Worm (Caenorhabditis elegans) whole organism, young adult: Measurements from ENCODE around the gene unc-70.
A peak's percentile ranks its signal among the peaks of the same experiment; 100 is the strongest.

ENCODE experiments used
- B0261.1 ChIP-seq: sonication (generic microtip); optimal IDR thresholded peaks from 2 replicates; lab custom pipeline; 2016; ENCODE audit warnings: mild to moderate bottlenecking, missing genetic modification characterization, moderate library complexity, missing compliant biosample characterization
- C06A6.2 ChIP-seq: fragments of 200-800 bp; sonication (Bioruptor generic); conservative IDR thresholded peaks from 2 replicates; pipeline ENCODE4 v1.3.6; 2022; ENCODE audit warnings: missing genetic modification characterization, missing compliant biosample characterization
- C17E4.6 ChIP-seq: fragments of 200-800 bp; sonication (Bioruptor generic); IDR thresholded peaks from 2 replicates; pipeline ENCODE4 v1.3.6; 2022; ENCODE audit warnings: missing genetic modification reagents, missing genetic modification characterization, missing compliant biosample characterization
- F39B2.1 ChIP-seq: fragments of 200-800 bp; sonication (Bioruptor generic); IDR thresholded peaks from 2 replicates; pipeline ENCODE4 v1.3.6; 2022; ENCODE audit warnings: missing genetic modification reagents, missing genetic modification characterization, missing compliant biosample characterization
- F49E8.2 ChIP-seq: sonication (generic microtip); optimal IDR thresholded peaks from 3 replicates; lab custom pipeline; 2017; ENCODE audit warnings: missing genetic modification characterization, mild to moderate bottlenecking, missing compliant biosample characterization, antibody characterized with exemption, moderate library complexity; ENCODE audit not compliant: insufficient read depth
- F52B5.7 ChIP-seq: sonication (generic microtip); optimal IDR thresholded peaks from 2 replicates; lab custom pipeline; 2016; ENCODE audit warnings: mild to moderate bottlenecking, missing genetic modification characterization, missing compliant biosample characterization
- K11D2.4 ChIP-seq: fragments of 200-800 bp; sonication (Bioruptor generic); IDR thresholded peaks from 2 replicates; pipeline ENCODE4 v1.3.6; 2022; ENCODE audit warnings: missing genetic modification reagents, missing genetic modification characterization, missing compliant biosample characterization
- ZK185.1 ChIP-seq: sonication (generic microtip); optimal IDR thresholded peaks from 2 replicates; lab custom pipeline; 2016; ENCODE audit warnings: mild to moderate bottlenecking, missing genetic modification characterization, missing compliant biosample characterization; ENCODE audit not compliant: poor library complexity, severe bottlenecking
- akir-1 ChIP-seq: fragments of 200-800 bp; sonication (Bioruptor generic); optimal IDR thresholded peaks from 2 replicates; lab custom pipeline; 2018; ENCODE audit warnings: mild to moderate bottlenecking, missing genetic modification characterization, moderate library complexity, missing compliant biosample characterization
- aptf-3 ChIP-seq: fragments of 200-800 bp; sonication (Bioruptor generic); IDR thresholded peaks from 2 replicates; pipeline ENCODE4 v1.3.6; 2022; ENCODE audit warnings: missing genetic modification characterization, missing compliant biosample characterization
- attf-5 ChIP-seq: fragments of 200-800 bp; sonication (Bioruptor generic); optimal IDR thresholded peaks from 2 replicates; lab custom pipeline; 2018; ENCODE audit warnings: mild to moderate bottlenecking, missing genetic modification characterization, missing compliant biosample characterization
- bed-2 ChIP-seq: fragments of 200-800 bp; sonication (Bioruptor generic); IDR thresholded peaks from 2 replicates; pipeline ENCODE4 v1.3.6; 2022; ENCODE audit warnings: missing genetic modification reagents, missing genetic modification characterization, missing compliant biosample characterization
- cebp-2 ChIP-seq: fragments of 200-800 bp; sonication (Bioruptor generic); IDR thresholded peaks from 2 replicates; pipeline ENCODE4 v1.3.6; 2022; ENCODE audit warnings: missing genetic modification characterization, missing compliant biosample characterization
- ceh-100 ChIP-seq: fragments of 200-800 bp; sonication (Bioruptor generic); IDR thresholded peaks from 2 replicates; pipeline ENCODE4 v1.3.6; 2022; ENCODE audit warnings: missing genetic modification reagents, missing genetic modification characterization, missing compliant biosample characterization
- ceh-58 ChIP-seq: fragments of 200-800 bp; sonication (Bioruptor generic); IDR thresholded peaks from 2 replicates; pipeline ENCODE4 v1.3.6; 2022; ENCODE audit warnings: missing genetic modification characterization, missing compliant biosample characterization
- dox-1 ChIP-seq: fragments of 200-800 bp; sonication (Bioruptor generic); IDR thresholded peaks from 2 replicates; pipeline ENCODE4 v1.3.6; 2022; ENCODE audit warnings: missing genetic modification reagents, missing genetic modification characterization, missing compliant biosample characterization
- dpl-1 ChIP-seq: fragments of 150-350 bp; optimal IDR thresholded peaks from 2 replicates; lab custom pipeline; 2014; ENCODE audit warnings: missing biosample characterization, missing genetic modification reagents, missing genetic modification characterization
- egl-44 ChIP-seq: fragments of 200-800 bp; sonication (Bioruptor generic); IDR thresholded peaks from 2 replicates; pipeline ENCODE4 v1.3.6; 2022; ENCODE audit warnings: missing genetic modification reagents, missing genetic modification characterization, missing compliant biosample characterization
- ets-4 ChIP-seq: fragments of 200-800 bp; sonication (Bioruptor generic); optimal IDR thresholded peaks from 2 replicates; lab custom pipeline; 2018; ENCODE audit warnings: mild to moderate bottlenecking, missing genetic modification characterization, missing compliant biosample characterization
- him-1 ChIP-seq: sonication (generic microtip); optimal IDR thresholded peaks from 2 replicates; lab custom pipeline; 2016; ENCODE audit warnings: missing genotype, missing genetic modification reagents, missing genetic modification characterization, missing compliant biosample characterization
- lin-26 ChIP-seq: fragments of 200-800 bp; sonication (Bioruptor generic); IDR thresholded peaks from 2 replicates; pipeline ENCODE4 v1.3.6; 2022; ENCODE audit warnings: missing genetic modification reagents, missing genetic modification characterization, missing compliant biosample characterization
- lsy-27 ChIP-seq: sonication (generic microtip); optimal IDR thresholded peaks from 2 replicates; lab custom pipeline; 2017; ENCODE audit warnings: missing genetic modification characterization, mild to moderate bottlenecking, missing compliant biosample characterization, antibody characterized with exemption, missing genotype, borderline replicate concordance; ENCODE audit not compliant: insufficient read depth
- madf-3 ChIP-seq: fragments of 200-800 bp; sonication (Bioruptor generic); IDR thresholded peaks from 2 replicates; pipeline ENCODE4 v1.3.6; 2022; ENCODE audit warnings: missing genetic modification reagents, missing genetic modification characterization, missing compliant biosample characterization
- madf-6 ChIP-seq: fragments of 200-800 bp; sonication (Bioruptor generic); IDR thresholded peaks from 2 replicates; pipeline ENCODE4 v1.3.6; 2022; ENCODE audit warnings: missing genetic modification reagents, missing genetic modification characterization, missing compliant biosample characterization
- mcd-1 ChIP-seq: fragments of 200-800 bp; sonication (Bioruptor generic); IDR thresholded peaks from 2 replicates; pipeline ENCODE4 v1.3.6; 2022; ENCODE audit warnings: missing genetic modification reagents, missing genetic modification characterization, missing compliant biosample characterization
- nfya-1 ChIP-seq: sonication (generic microtip); optimal IDR thresholded peaks from 2 replicates; lab custom pipeline; 2017; ENCODE audit warnings: antibody characterized with exemption, missing compliant biosample characterization, missing genetic modification characterization, borderline replicate concordance; ENCODE audit not compliant: insufficient read depth
- nhr-179 ChIP-seq: sonication (generic microtip); optimal IDR thresholded peaks from 2 replicates; lab custom pipeline; 2016; ENCODE audit warnings: mild to moderate bottlenecking, missing genetic modification characterization, missing compliant biosample characterization
- pbrm-1 ChIP-seq: fragments of 200-800 bp; sonication (Bioruptor generic); IDR thresholded peaks from 2 replicates; pipeline ENCODE4 v1.3.6; 2022; ENCODE audit warnings: missing genetic modification reagents, missing genetic modification characterization, missing compliant biosample characterization
- pha-4 ChIP-seq: fragments of 150-350 bp; sonication (generic microtip); optimal IDR thresholded peaks from 2 replicates; lab custom pipeline; 2014; ENCODE audit warnings: missing biosample characterization, missing genetic modification reagents, missing genetic modification characterization
- rpc-1 ChIP-seq, 2 experiments: fragments of 150-350 bp in 1 of 2; sonication (generic microtip) in 1 of 2; optimal IDR thresholded peaks; 2 replicates each; lab custom pipeline; 2014 to 2018; ENCODE audit warnings: missing biosample characterization in 1 of 2, missing genetic modification characterization in 1 of 2, missing genetic modification reagents in 1 of 2, missing genotype in 1 of 2
- snpc-1.1 ChIP-seq: sonication (generic microtip); optimal IDR thresholded peaks from 2 replicates; lab custom pipeline; 2017; ENCODE audit warnings: missing genetic modification characterization, mild to moderate bottlenecking, missing compliant biosample characterization, antibody characterized with exemption, moderate library complexity, missing genotype, missing genetic modification reagents; ENCODE audit not compliant: insufficient read depth
- snpc-3.4 ChIP-seq: sonication (generic microtip); optimal IDR thresholded peaks from 2 replicates; lab custom pipeline; 2017; ENCODE audit warnings: missing genetic modification characterization, mild to moderate bottlenecking, missing compliant biosample characterization, antibody characterized with exemption, moderate library complexity, missing genotype, missing genetic modification reagents
- tbp1 ChIP-seq: fragments of 200-800 bp; sonication (Bioruptor generic); optimal IDR thresholded peaks from 2 replicates; lab custom pipeline; 2018; ENCODE audit warnings: mild to moderate bottlenecking, missing genetic modification characterization, missing compliant biosample characterization
- unc-62 ChIP-seq: fragments of 150-350 bp; optimal IDR thresholded peaks from 2 replicates; lab custom pipeline; 2014; ENCODE audit warnings: missing biosample characterization, missing genetic modification reagents, missing genetic modification characterization
- xnd-1 ChIP-seq: sonication (generic microtip); optimal IDR thresholded peaks from 2 replicates; lab custom pipeline; 2016; ENCODE audit warnings: missing genotype, missing genetic modification reagents, missing genetic modification characterization, missing compliant biosample characterization
- zim-3 ChIP-seq: sonication (generic microtip); optimal IDR thresholded peaks from 2 replicates; lab custom pipeline; 2017; ENCODE audit warnings: mild to moderate bottlenecking, missing genetic modification characterization, moderate library complexity, missing compliant biosample characterization
- ztf-6 ChIP-seq: fragments of 200-800 bp; sonication (Bioruptor generic); IDR thresholded peaks from 2 replicates; pipeline ENCODE4 v1.3.6; 2022; ENCODE audit warnings: missing genetic modification reagents, missing genetic modification characterization, missing compliant biosample characterization

Gene unc-70

ce11 chrV:6906435-6906834 lies 25.3 kb downstream of the unc-70 start:
- TF ChIP-seq pha-4 (tag; lab: Kevin White, UChicago) (no peak), K11D2.4 (GFP tag; lab: Robert Waterston, UW) (no peak), nfya-1 (no peak), ceh-100 (GFP tag; lab: Robert Waterston, UW) (no peak), him-1 (tag; lab: Kevin White, UChicago) (no peak), B0261.1 (no peak), xnd-1 (tag; lab: Kevin White, UChicago) (no peak), dpl-1 (GFP tag; lab: Kevin White, UChicago) (no peak), ZK185.1 (tag; lab: Kevin White, UChicago) (no peak), ceh-58 (GFP tag; lab: Robert Waterston, UW) (no peak)

ce11 chrV:6917280-6917679 lies 36.1 kb downstream of the unc-70 start:
- TF ChIP-seq lin-26 = peak; percentile 70; the same call in 1 of the 2 replicates
- no peak for TF ChIP-seq F49E8.2
- TF ChIP-seq nhr-179 (tag; lab: Kevin White, UChicago) = no peak
- no peak for TF ChIP-seq ztf-6 (GFP tag; lab: Robert Waterston, UW)
- TF ChIP-seq ets-4 (GFP tag; lab: Kevin White, UChicago) = no peak
- TF ChIP-seq snpc-3.4 (tag; lab: Kevin White, UChicago) = no peak
- TF ChIP-seq mcd-1 (GFP tag; lab: Robert Waterston, UW) = no peak
- TF ChIP-seq egl-44 (GFP tag; lab: Robert Waterston, UW) = 0 out of 2 replicates have a peak, but pooled peaks have one; percentile 24
- TF ChIP-seq snpc-1.1 (tag; lab: Kevin White, UChicago) = no peak
- no peak for TF ChIP-seq F52B5.7 (tag; lab: Kevin White, UChicago)
- TF ChIP-seq rpc-1 (optimal IDR thresholded peaks at IDR 0.05; lab: Kevin White, UChicago) = peak; percentile 44
- peak; percentile 70 for TF ChIP-seq rpc-1 (tag; optimal IDR thresholded peaks at IDR 0.05; lab: Kevin White, UChicago)
- TF ChIP-seq zim-3 (tag; lab: Kevin White, UChicago) = no peak
- TF ChIP-seq attf-5 (GFP tag; lab: Kevin White, UChicago) = peak; percentile 0
- 0 out of 2 replicates have a peak, but pooled peaks have one; percentile 52 for TF ChIP-seq cebp-2 (GFP tag; lab: Robert Waterston, UW)
- TF ChIP-seq lsy-27 (tag; lab: Kevin White, UChicago) = no peak
- peak; percentile 66 for TF ChIP-seq B0261.1
- no peak for TF ChIP-seq K11D2.4 (GFP tag; lab: Robert Waterston, UW)
- TF ChIP-seq C06A6.2 = no peak
- TF ChIP-seq unc-62 (GFP tag; lab: Kevin White, UChicago) = no peak
- no peak for TF ChIP-seq F39B2.1 (GFP tag; lab: Robert Waterston, UW)
- TF ChIP-seq tbp1 (GFP tag; lab: Kevin White, UChicago) = peak; percentile 84
- no peak for TF ChIP-seq akir-1 (GFP tag; lab: Kevin White, UChicago)
- TF ChIP-seq pbrm-1 (GFP tag; lab: Robert Waterston, UW) = no peak
- TF ChIP-seq madf-3 = no peak
- TF ChIP-seq bed-2 (GFP tag; lab: Robert Waterston, UW) = no peak
- no peak for TF ChIP-seq aptf-3
- TF ChIP-seq C17E4.6 (GFP tag; lab: Robert Waterston, UW) = no peak
- no peak for TF ChIP-seq dpl-1 (GFP tag; lab: Kevin White, UChicago)
- peak; percentile 52; the same call in 1 of the 2 replicates for TF ChIP-seq dox-1 (GFP tag; lab: Robert Waterston, UW)
- 0 out of 2 replicates have a peak, but pooled peaks have one; percentile 21 for TF ChIP-seq madf-6 (GFP tag; lab: Robert Waterston, UW)
